Worm (Caenorhabditis elegans) whole organism, L2 larva: ENCODE data around the gene efhd-1.

Experiments used
- aly-2 ChIP-seq: fragments of 150-350 bp; optimal IDR thresholded peaks from 2 replicates; lab custom pipeline; 2014; ENCODE audit warnings: missing biosample characterization, missing genetic modification characterization
- ama-1 ChIP-seq: fragments of 150-350 bp; optimal IDR thresholded peaks from 2 replicates; lab custom pipeline; 2018; ENCODE audit warnings: inconsistent platforms
- ceh-82 ChIP-seq: fragments of 150-350 bp; optimal IDR thresholded peaks from 2 replicates; lab custom pipeline; 2014; ENCODE audit warnings: missing biosample characterization, missing genetic modification characterization
- egl-27 ChIP-seq: sonication (generic microtip); optimal IDR thresholded peaks from 3 replicates; lab custom pipeline; 2017; ENCODE audit warnings: missing biosample characterization, missing genetic modification reagents, missing genetic modification characterization
- lsy-2 ChIP-seq, 2 experiments: fragments of 150-350 bp in 1 of 2; sonication (generic microtip) in 1 of 2; optimal IDR thresholded peaks; 2 replicates each; lab custom pipeline; 2014 to 2017; ENCODE audit warnings: missing biosample characterization in 2 of 2, missing genetic modification characterization in 2 of 2
- nhr-237 ChIP-seq: fragments of 150-350 bp; optimal IDR thresholded peaks from 2 replicates; lab custom pipeline; 2014; ENCODE audit warnings: missing biosample characterization, missing genetic modification characterization
- nhr-25 ChIP-seq: fragments of 150-350 bp; sonication (generic microtip); optimal IDR thresholded peaks from 3 replicates; lab custom pipeline; 2014; ENCODE audit warnings: missing biosample characterization, missing genetic modification characterization
- nhr-77 ChIP-seq: fragments of 150-350 bp; optimal IDR thresholded peaks from 2 replicates; lab custom pipeline; 2014; ENCODE audit warnings: missing biosample characterization, missing genetic modification characterization
- unc-39 ChIP-seq: fragments of 150-350 bp; optimal IDR thresholded peaks from 2 replicates; lab custom pipeline; 2014; ENCODE audit warnings: missing biosample characterization, missing genetic modification characterization
- unc-55 ChIP-seq: fragments of 150-350 bp; sonication (generic microtip); optimal IDR thresholded peaks from 3 replicates; lab custom pipeline; 2014; ENCODE audit warnings: missing biosample characterization, missing genetic modification reagents, missing genetic modification characterization
- unc-62 ChIP-seq: fragments of 150-350 bp; optimal IDR thresholded peaks from 2 replicates; lab custom pipeline; 2014; ENCODE audit warnings: missing biosample characterization, missing genetic modification reagents, missing genetic modification characterization
- zag-1 ChIP-seq: fragments of 150-350 bp; optimal IDR thresholded peaks from 2 replicates; lab custom pipeline; 2014; ENCODE audit warnings: missing biosample characterization, missing genetic modification characterization
- ztf-4 ChIP-seq: fragments of 150-350 bp; optimal IDR thresholded peaks from 2 replicates; lab custom pipeline; 2014; ENCODE audit warnings: missing biosample characterization, missing genetic modification characterization

DNA sequence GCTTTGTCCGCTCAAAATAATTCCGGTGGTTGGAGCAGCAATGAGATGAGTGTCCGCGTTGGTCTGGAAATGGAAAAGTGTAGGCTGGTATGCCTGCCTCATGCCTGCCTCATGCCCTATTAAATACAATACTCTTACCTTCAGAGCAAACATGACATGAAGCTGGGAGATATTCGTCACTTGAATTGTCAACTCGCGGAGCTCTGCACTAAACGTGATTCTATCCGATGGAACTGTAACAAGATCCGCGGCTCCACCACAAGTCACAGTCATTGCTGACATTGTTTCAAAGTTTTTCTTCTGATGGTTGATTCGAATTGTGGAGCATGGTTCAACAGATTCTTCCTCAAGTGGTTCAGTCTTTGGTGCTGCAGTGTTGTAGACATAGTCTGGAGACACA is 5.4 kb upstream of the efhd-1 start:
- no peak for TF ChIP-seq ama-1
- no peak for TF ChIP-seq aly-2 (tag; lab: Kevin White, UChicago)
- no peak for TF ChIP-seq nhr-25 (tag; lab: Kevin White, UChicago)
- TF ChIP-seq zag-1, result no peak
- TF ChIP-seq unc-62, result no peak
- no peak for TF ChIP-seq nhr-77 (tag; lab: Kevin White, UChicago)
- no peak for TF ChIP-seq unc-39
- TF ChIP-seq lsy-2 (tag; optimal IDR thresholded peaks at IDR 0.05; lab: Kevin White, UChicago), result no peak
- TF ChIP-seq ceh-82 (tag; lab: Kevin White, UChicago), result no peak
- TF ChIP-seq ztf-4, result no peak
- TF ChIP-seq egl-27 (tag; lab: Kevin White, UChicago), result no peak
- TF ChIP-seq nhr-237 (tag; lab: Kevin White, UChicago), result no peak
- TF ChIP-seq unc-55 (GFP tag; lab: Kevin White, UChicago), result no peak
